Worm (Caenorhabditis elegans) whole organism, mixed stage, embryonic: ENCODE results near the gene K09A11.1.

Experiments used
- M03D4.4 ChIP-seq: sonication (generic microtip); optimal IDR thresholded peaks from 2 replicates; lab custom pipeline; 2017; ENCODE audit warnings: mild to moderate bottlenecking, missing genetic modification characterization, missing compliant biosample characterization
- bed-3 ChIP-seq: fragments of 200-800 bp; sonication (Bioruptor generic); optimal IDR thresholded peaks from 3 replicates; lab custom pipeline; 2018; ENCODE audit warnings: mild to moderate bottlenecking, missing genetic modification characterization, moderate library complexity, missing compliant biosample characterization
- blmp-1 ChIP-seq: fragments of 150-350 bp; optimal IDR thresholded peaks from 2 replicates; lab custom pipeline; 2014; ENCODE audit warnings: missing biosample characterization, missing genetic modification characterization
- ceh-39 ChIP-seq: fragments of 150-350 bp; optimal IDR thresholded peaks from 2 replicates; lab custom pipeline; 2014; ENCODE audit warnings: missing biosample characterization, missing genetic modification characterization
- ceh-43 ChIP-seq: fragments of 200-800 bp; sonication (Bioruptor generic); optimal IDR thresholded peaks from 2 replicates; lab custom pipeline; 2018; ENCODE audit warnings: mild to moderate bottlenecking, missing genetic modification characterization, moderate library complexity, missing compliant biosample characterization
- ceh-83 ChIP-seq: fragments of 200-800 bp; sonication (Bioruptor generic); optimal IDR thresholded peaks from 2 replicates; lab custom pipeline; 2018; ENCODE audit warnings: mild to moderate bottlenecking, missing genetic modification characterization, missing compliant biosample characterization
- ces-1 ChIP-seq: fragments of 150-350 bp; optimal IDR thresholded peaks from 2 replicates; lab custom pipeline; 2014; ENCODE audit warnings: missing biosample characterization, missing genetic modification reagents, missing genetic modification characterization
- cnd-1 ChIP-seq: fragments of 200-800 bp; sonication (Bioruptor generic); optimal IDR thresholded peaks from 2 replicates; lab custom pipeline; 2018; ENCODE audit warnings: mild to moderate bottlenecking, missing genetic modification characterization, missing compliant biosample characterization
- elt-3 ChIP-seq: fragments of 150-350 bp; optimal IDR thresholded peaks from 2 replicates; lab custom pipeline; 2014; ENCODE audit warnings: missing biosample characterization, missing genetic modification characterization
- flh-1 ChIP-seq: fragments of 200-800 bp; sonication (Bioruptor generic); optimal IDR thresholded peaks from 2 replicates; lab custom pipeline; 2018; ENCODE audit warnings: mild to moderate bottlenecking, missing genetic modification characterization, moderate library complexity, missing compliant biosample characterization
- ham-2 ChIP-seq: fragments of 200-800 bp; sonication (Bioruptor generic); optimal IDR thresholded peaks from 2 replicates; lab custom pipeline; 2018; ENCODE audit warnings: mild to moderate bottlenecking, missing genetic modification characterization, missing compliant biosample characterization
- lin-13 ChIP-seq: fragments of 150-350 bp; optimal IDR thresholded peaks from 2 replicates; lab custom pipeline; 2014; ENCODE audit warnings: missing biosample characterization, missing genetic modification characterization
- lin-32 ChIP-seq: fragments of 200-800 bp; sonication (Bioruptor generic); optimal IDR thresholded peaks from 2 replicates; lab custom pipeline; 2018; ENCODE audit warnings: mild to moderate bottlenecking, missing genetic modification characterization, missing compliant biosample characterization
- lsy-2 ChIP-seq: fragments of 150-350 bp; optimal IDR thresholded peaks from 2 replicates; lab custom pipeline; 2014; ENCODE audit warnings: missing biosample characterization, missing genetic modification characterization
- mab-5 ChIP-seq: fragments of 150-350 bp; optimal IDR thresholded peaks from 2 replicates; lab custom pipeline; 2014; ENCODE audit warnings: missing biosample characterization, missing genetic modification characterization
- mep-1 ChIP-seq: fragments of 150-350 bp; optimal IDR thresholded peaks from 2 replicates; lab custom pipeline; 2017; ENCODE audit warnings: missing biosample characterization, missing genetic modification reagents, missing genetic modification characterization, inconsistent platforms
- mls-2 ChIP-seq: sonication (generic microtip); optimal IDR thresholded peaks from 2 replicates; lab custom pipeline; 2016; ENCODE audit warnings: mild to moderate bottlenecking, missing genetic modification characterization, moderate library complexity, missing compliant biosample characterization
- nhr-12 ChIP-seq: fragments of 150-350 bp; optimal IDR thresholded peaks from 2 replicates; lab custom pipeline; 2014; ENCODE audit warnings: missing biosample characterization, missing genetic modification characterization
- nhr-2 ChIP-seq: fragments of 150-350 bp; optimal IDR thresholded peaks from 2 replicates; lab custom pipeline; 2014; ENCODE audit warnings: missing biosample characterization, missing genetic modification characterization
- nhr-237 ChIP-seq: fragments of 150-350 bp; optimal IDR thresholded peaks from 2 replicates; lab custom pipeline; 2014; ENCODE audit warnings: missing biosample characterization, missing genetic modification characterization
- nhr-28 ChIP-seq: fragments of 150-350 bp; optimal IDR thresholded peaks from 2 replicates; lab custom pipeline; 2014; ENCODE audit warnings: missing biosample characterization, missing genetic modification characterization
- nhr-76 ChIP-seq: sonication (generic microtip); optimal IDR thresholded peaks from 2 replicates; lab custom pipeline; 2017; ENCODE audit warnings: missing biosample characterization, missing genetic modification characterization
- pha-4 ChIP-seq: fragments of 150-350 bp; optimal IDR thresholded peaks from 2 replicates; lab custom pipeline; 2018; ENCODE audit warnings: missing biosample characterization, missing genetic modification reagents, missing genetic modification characterization
- sem-2 ChIP-seq: fragments of 200-800 bp; sonication (Bioruptor generic); optimal IDR thresholded peaks from 2 replicates; lab custom pipeline; 2018; ENCODE audit warnings: mild to moderate bottlenecking, missing genetic modification characterization, missing compliant biosample characterization
- snpc-4 ChIP-seq: fragments of 150-350 bp; optimal IDR thresholded peaks from 2 replicates; lab custom pipeline; 2014; ENCODE audit warnings: missing biosample characterization, missing genetic modification characterization
- sptf-1 ChIP-seq: sonication (generic microtip); optimal IDR thresholded peaks from 2 replicates; lab custom pipeline; 2017; ENCODE audit warnings: mild to moderate bottlenecking, missing genetic modification characterization, moderate library complexity, missing compliant biosample characterization
- tbx-8 ChIP-seq: fragments of 200-800 bp; sonication (Bioruptor generic); optimal IDR thresholded peaks from 2 replicates; lab custom pipeline; 2018; ENCODE audit warnings: mild to moderate bottlenecking, missing genetic modification characterization, moderate library complexity, missing compliant biosample characterization
- unc-120 ChIP-seq: sonication (generic microtip); optimal IDR thresholded peaks from 2 replicates; lab custom pipeline; 2017; ENCODE audit warnings: missing genetic modification characterization, missing compliant biosample characterization; ENCODE audit not compliant: poor library complexity, severe bottlenecking
- unc-39 ChIP-seq: fragments of 150-350 bp; optimal IDR thresholded peaks from 2 replicates; lab custom pipeline; 2014; ENCODE audit warnings: missing biosample characterization, missing genetic modification characterization
- unc-62 ChIP-seq: fragments of 150-350 bp; optimal IDR thresholded peaks from 2 replicates; lab custom pipeline; 2014; ENCODE audit warnings: missing biosample characterization, missing genetic modification reagents, missing genetic modification characterization
- zip-8 ChIP-seq: fragments of 150-350 bp; optimal IDR thresholded peaks from 2 replicates; lab custom pipeline; 2014; ENCODE audit warnings: missing biosample characterization, missing genetic modification characterization
- ztf-11 ChIP-seq: fragments of 150-350 bp; optimal IDR thresholded peaks from 2 replicates; lab custom pipeline; 2014; ENCODE audit warnings: missing biosample characterization, missing genetic modification characterization

The K09A11.1 gene

ce11 chrX:13290531-13290930 lies 28.2 kb downstream of the K09A11.1 start, which contains the start of gene R04D3.3:
Gene R04D3.3 (minus strand): TSS chrX:13290631.
- no peak for TF ChIP-seq ceh-83 (GFP tag; lab: Kevin White, UChicago)
- no peak for TF ChIP-seq mep-1
- no peak for TF ChIP-seq lin-13 (tag; lab: Kevin White, UChicago)
- TF ChIP-seq M03D4.4 (tag; lab: Kevin White, UChicago) = no peak
- no peak for TF ChIP-seq blmp-1 (tag; lab: Kevin White, UChicago)
- TF ChIP-seq lsy-2 (tag; lab: Kevin White, UChicago) = no peak
- TF ChIP-seq ceh-39 = no peak

ce11 chrX:13291506-13291905 lies 29.2 kb downstream of the K09A11.1 start, which contains the start of gene srd-38:
Gene srd-38 (plus strand): TSS chrX:13291806.
- TF ChIP-seq lsy-2 (tag; lab: Kevin White, UChicago) (no peak), ceh-43 (GFP tag; lab: Kevin White, UChicago) (no peak), unc-62 (GFP tag; lab: Kevin White, UChicago) (no peak), nhr-237 (tag; lab: Kevin White, UChicago) (no peak), unc-39 (no peak), nhr-28 (no peak), blmp-1 (tag; lab: Kevin White, UChicago) (no peak), sptf-1 (tag; lab: Kevin White, UChicago) (no peak), tbx-8 (GFP tag; lab: Kevin White, UChicago) (no peak), zip-8 (tag; lab: Kevin White, UChicago) (no peak), cnd-1 (tag; lab: Kevin White, UChicago) (no peak), elt-3 (no peak), unc-120 (no peak)

- no peak for TF ChIP-seq lin-13 (tag; lab: Kevin White, UChicago)
- no peak for TF ChIP-seq elt-3
- TF ChIP-seq unc-39 = no peak
- TF ChIP-seq ces-1 (GFP tag; lab: Kevin White, UChicago) = no peak
- no peak for TF ChIP-seq bed-3 (GFP tag; lab: Kevin White, UChicago)
- no peak for TF ChIP-seq pha-4 (tag; lab: Kevin White, UChicago)
- no peak for TF ChIP-seq nhr-76 (tag; lab: Kevin White, UChicago)
- no peak for TF ChIP-seq sptf-1 (tag; lab: Kevin White, UChicago)
- no peak for TF ChIP-seq sem-2 (GFP tag; lab: Kevin White, UChicago)
- no peak for TF ChIP-seq nhr-2 (tag; lab: Kevin White, UChicago)
- no peak for TF ChIP-seq ceh-39
- no peak for TF ChIP-seq ham-2 (GFP tag; lab: Kevin White, UChicago)
Observed at ce11 chrX:13293023-13293422, 30.7 kb downstream of the K09A11.1 start.

ce11 chrX:13294669-13295068 lies 32.4 kb downstream of the K09A11.1 start, which contains the start of gene srd-36:
Gene srd-36 (minus strand): TSS chrX:13294769.
- TF ChIP-seq snpc-4 (no peak), ceh-43 (GFP tag; lab: Kevin White, UChicago) (no peak), ces-1 (GFP tag; lab: Kevin White, UChicago) (no peak), nhr-2 (tag; lab: Kevin White, UChicago) (no peak), ztf-11 (tag; lab: Kevin White, UChicago) (no peak), ham-2 (GFP tag; lab: Kevin White, UChicago) (no peak), nhr-28 (no peak), lin-32 (GFP tag; lab: Kevin White, UChicago) (no peak), zip-8 (tag; lab: Kevin White, UChicago) (no peak), elt-3 (no peak), nhr-12 (tag; lab: Kevin White, UChicago) (no peak), blmp-1 (tag; lab: Kevin White, UChicago) (no peak)

ce11 chrX:13300503-13300902 lies 38.2 kb downstream of the K09A11.1 start, which contains the start of gene srd-39:
Gene srd-39 (minus strand): TSS chrX:13300603.
- no peak for TF ChIP-seq sptf-1 (tag; lab: Kevin White, UChicago)
- no peak for TF ChIP-seq sem-2 (GFP tag; lab: Kevin White, UChicago)
- TF ChIP-seq ceh-83 (GFP tag; lab: Kevin White, UChicago) = no peak
- no peak for TF ChIP-seq ham-2 (GFP tag; lab: Kevin White, UChicago)
- TF ChIP-seq ceh-43 (GFP tag; lab: Kevin White, UChicago) = no peak
- TF ChIP-seq lin-13 (tag; lab: Kevin White, UChicago) = no peak
- TF ChIP-seq mls-2 (tag; lab: Kevin White, UChicago) = no peak
- TF ChIP-seq ceh-39 = no peak
- no peak for TF ChIP-seq nhr-2 (tag; lab: Kevin White, UChicago)
- TF ChIP-seq ces-1 (GFP tag; lab: Kevin White, UChicago) = no peak
- TF ChIP-seq mep-1 = no peak
- TF ChIP-seq unc-39 = no peak
- TF ChIP-seq mab-5 = no peak
- TF ChIP-seq blmp-1 (tag; lab: Kevin White, UChicago) = no peak
- TF ChIP-seq lsy-2 (tag; lab: Kevin White, UChicago) = no peak
- TF ChIP-seq flh-1 = no peak
- no peak for TF ChIP-seq lin-32 (GFP tag; lab: Kevin White, UChicago)
- no peak for TF ChIP-seq tbx-8 (GFP tag; lab: Kevin White, UChicago)
- no peak for TF ChIP-seq snpc-4
